Worm (Caenorhabditis elegans) whole organism, L4 larva: ENCODE results near the gene srh-271.
"Not testable (repeated sequence)": the region's sequence is repeated elsewhere in the genome, so short reads cannot be mapped to it uniquely, and the experiment has no call there.

Experiments used
- D1046.2 ChIP-seq: fragments of 200-800 bp; sonication (Bioruptor generic); IDR thresholded peaks from 2 replicates; pipeline ENCODE4 v1.3.6; 2022; ENCODE audit warnings: missing genetic modification characterization, missing compliant biosample characterization
- F26F4.8 ChIP-seq: fragments of 200-800 bp; sonication (Bioruptor generic); conservative IDR thresholded peaks from 2 replicates; pipeline ENCODE4 v1.3.6; 2022; ENCODE audit warnings: missing genetic modification characterization, missing compliant biosample characterization
- F49E8.2 ChIP-seq: sonication (generic microtip); optimal IDR thresholded peaks from 2 replicates; lab custom pipeline; 2016; ENCODE audit warnings: missing compliant biosample characterization, mild to moderate bottlenecking, missing genetic modification characterization, borderline replicate concordance
- T26A8.4 ChIP-seq: fragments of 200-800 bp; sonication (Bioruptor generic); IDR thresholded peaks from 2 replicates; pipeline ENCODE4 v1.3.6; 2022; ENCODE audit warnings: missing genetic modification characterization, missing compliant biosample characterization
- Y105C5A.15 ChIP-seq: fragments of 200-800 bp; sonication (Bioruptor generic); IDR thresholded peaks from 2 replicates; pipeline ENCODE4 v1.3.6; 2022; ENCODE audit warnings: missing genetic modification characterization, missing compliant biosample characterization
- aha-1 ChIP-seq: fragments of 150-350 bp; peaks from one replicate; lab custom pipeline; 2014; ENCODE audit warnings: missing biosample characterization, missing genetic modification characterization
- daf-16 ChIP-seq, 3 experiments: sonication (generic microtip); optimal IDR thresholded peaks; 2 replicates each; lab custom pipeline; 2016 to 2017; ENCODE audit warnings: missing genetic modification characterization in 3 of 3, missing genetic modification reagents in 3 of 3, mild to moderate bottlenecking in 2 of 3, missing compliant biosample characterization in 2 of 3, missing biosample characterization in 1 of 3, moderate library complexity in 1 of 3
- dmd-6 ChIP-seq: fragments of 200-800 bp; sonication (Bioruptor generic); IDR thresholded peaks from 2 replicates; pipeline ENCODE4 v1.3.6; 2022; ENCODE audit warnings: missing genetic modification reagents, missing genetic modification characterization, missing compliant biosample characterization
- dpl-1 ChIP-seq: fragments of 150-350 bp; optimal IDR thresholded peaks from 2 replicates; lab custom pipeline; 2014; ENCODE audit warnings: missing biosample characterization, missing genetic modification reagents, missing genetic modification characterization
- dve-1 ChIP-seq: sonication (generic microtip); optimal IDR thresholded peaks from 2 replicates; lab custom pipeline; 2017; ENCODE audit warnings: antibody characterized with exemption, mild to moderate bottlenecking, missing genetic modification characterization, missing compliant biosample characterization; ENCODE audit not compliant: insufficient read depth
- hif-1 ChIP-seq, 2 experiments: sonication (generic microtip); optimal IDR thresholded peaks; 2 replicates each; lab custom pipeline; 2016 to 2017; ENCODE audit warnings: missing compliant biosample characterization in 2 of 2, missing genetic modification characterization in 2 of 2, missing genetic modification reagents in 2 of 2, missing genotype in 2 of 2, mild to moderate bottlenecking in 1 of 2
- hlh-11 ChIP-seq: fragments of 200-800 bp; sonication (Bioruptor generic); optimal IDR thresholded peaks from 2 replicates; lab custom pipeline; 2018; ENCODE audit warnings: mild to moderate bottlenecking, missing genetic modification characterization, missing compliant biosample characterization
- hlh-30 ChIP-seq: sonication (generic microtip); optimal IDR thresholded peaks from 2 replicates; lab custom pipeline; 2017; ENCODE audit warnings: antibody characterized with exemption, mild to moderate bottlenecking, missing genetic modification characterization, missing compliant biosample characterization; ENCODE audit not compliant: insufficient read depth
- hmg-1.1 ChIP-seq: fragments of 200-800 bp; sonication (Bioruptor generic); IDR thresholded peaks from 2 replicates; pipeline ENCODE4 v1.3.6; 2022; ENCODE audit warnings: missing genetic modification reagents, missing genetic modification characterization, missing compliant biosample characterization
- lin-1 ChIP-seq: fragments of 200-800 bp; sonication (Bioruptor generic); IDR thresholded peaks from 2 replicates; pipeline ENCODE4 v1.3.6; 2022; ENCODE audit warnings: missing genetic modification reagents, missing genetic modification characterization, missing compliant biosample characterization
- lin-29 ChIP-seq: fragments of 200-800 bp; sonication (Bioruptor generic); IDR thresholded peaks from 2 replicates; pipeline ENCODE4 v1.3.6; 2022; ENCODE audit warnings: missing genetic modification reagents, missing genetic modification characterization, missing compliant biosample characterization
- lir-3 ChIP-seq: sonication (generic microtip); optimal IDR thresholded peaks from 2 replicates; lab custom pipeline; 2016; ENCODE audit warnings: mild to moderate bottlenecking, missing genetic modification characterization, missing compliant biosample characterization
- lsy-2 ChIP-seq, 2 experiments: fragments of 150-350 bp in 1 of 2; sonication (generic microtip) in 1 of 2; optimal IDR thresholded peaks; 2 replicates each; lab custom pipeline; 2014 to 2017; ENCODE audit warnings: missing biosample characterization in 2 of 2, missing genetic modification characterization in 2 of 2
- mdl-1 ChIP-seq, 2 experiments: fragments of 150-350 bp in 1 of 2; sonication (generic microtip) in 1 of 2; optimal IDR thresholded peaks; 2 replicates each; lab custom pipeline; 2014 to 2017; ENCODE audit warnings: missing biosample characterization in 2 of 2, missing genetic modification characterization in 2 of 2
- mdt-29 ChIP-seq: fragments of 200-800 bp; sonication (Bioruptor generic); IDR thresholded peaks from 2 replicates; pipeline ENCODE4 v1.3.6; 2022; ENCODE audit warnings: missing genetic modification reagents, missing genetic modification characterization, missing compliant biosample characterization
- mep-1 ChIP-seq: fragments of 150-350 bp; sonication (generic microtip); optimal IDR thresholded peaks from 3 replicates; lab custom pipeline; 2014; ENCODE audit warnings: missing biosample characterization, missing genetic modification characterization
- mes-2 ChIP-seq: sonication (generic microtip); optimal IDR thresholded peaks from 2 replicates; lab custom pipeline; 2016; ENCODE audit warnings: missing genotype, mild to moderate bottlenecking, missing genetic modification characterization, missing compliant biosample characterization; ENCODE audit not compliant: poor library complexity, severe bottlenecking
- nhr-10 ChIP-seq: fragments of 150-350 bp; optimal IDR thresholded peaks from 2 replicates; lab custom pipeline; 2014; ENCODE audit warnings: missing biosample characterization, missing genetic modification characterization
- nhr-111 ChIP-seq: fragments of 200-800 bp; sonication (Bioruptor generic); optimal IDR thresholded peaks from 2 replicates; lab custom pipeline; 2018; ENCODE audit warnings: mild to moderate bottlenecking, missing genetic modification characterization, missing compliant biosample characterization
- nhr-25 ChIP-seq: sonication (generic microtip); optimal IDR thresholded peaks from 2 replicates; lab custom pipeline; 2017; ENCODE audit warnings: missing genetic modification characterization, mild to moderate bottlenecking, missing compliant biosample characterization, antibody characterized with exemption, moderate library complexity, borderline replicate concordance; ENCODE audit not compliant: insufficient read depth
- nhr-28 ChIP-seq: fragments of 150-350 bp; optimal IDR thresholded peaks from 2 replicates; lab custom pipeline; 2014; ENCODE audit warnings: missing biosample characterization, missing genetic modification characterization
- nhr-41 ChIP-seq: fragments of 200-800 bp; sonication (Bioruptor generic); IDR thresholded peaks from 2 replicates; pipeline ENCODE4 v1.3.6; 2022; ENCODE audit warnings: missing genetic modification reagents, missing genetic modification characterization, missing compliant biosample characterization
- nhr-48 ChIP-seq: sonication (generic microtip); optimal IDR thresholded peaks from 2 replicates; lab custom pipeline; 2016; ENCODE audit warnings: mild to moderate bottlenecking, missing genetic modification characterization, missing compliant biosample characterization
- nhr-6 ChIP-seq: fragments of 150-350 bp; optimal IDR thresholded peaks from 2 replicates; lab custom pipeline; 2014; ENCODE audit warnings: missing biosample characterization, missing genetic modification characterization
- nhr-77 ChIP-seq: fragments of 150-350 bp; optimal IDR thresholded peaks from 2 replicates; lab custom pipeline; 2014; ENCODE audit warnings: missing biosample characterization, missing genetic modification characterization
- pha-4 ChIP-seq, 2 experiments: fragments of 150-350 bp in 1 of 2; fragments of 200-800 bp in 1 of 2; sonication (Bioruptor generic) in 1 of 2; IDR thresholded peaks in 1 of 2; optimal IDR thresholded peaks in 1 of 2; 2 replicates each; pipeline versions ENCODE4 v1.3.6 to Lab custom; 2014 to 2022; ENCODE audit warnings: missing genetic modification characterization in 2 of 2, missing genetic modification reagents in 2 of 2, missing biosample characterization in 1 of 2, missing compliant biosample characterization in 1 of 2
- rbr-2 ChIP-seq: sonication (generic microtip); optimal IDR thresholded peaks from 2 replicates; lab custom pipeline; 2016; ENCODE audit warnings: missing genotype, missing genetic modification characterization, missing compliant biosample characterization
- saeg-2 ChIP-seq: fragments of 200-800 bp; sonication (Bioruptor generic); IDR thresholded peaks from 2 replicates; pipeline ENCODE4 v1.3.6; 2022; ENCODE audit warnings: missing genetic modification reagents, missing genetic modification characterization, missing compliant biosample characterization
- sdz-12 ChIP-seq: fragments of 200-800 bp; sonication (Bioruptor generic); optimal IDR thresholded peaks from 2 replicates; lab custom pipeline; 2018; ENCODE audit warnings: mild to moderate bottlenecking, missing genetic modification characterization, missing compliant biosample characterization
- set-16 ChIP-seq: fragments of 200-800 bp; sonication (Bioruptor generic); IDR thresholded peaks from 2 replicates; pipeline ENCODE4 v1.3.6; 2022; ENCODE audit warnings: missing genetic modification reagents, missing genetic modification characterization, missing compliant biosample characterization
- snpc-4 ChIP-seq: fragments of 150-350 bp; optimal IDR thresholded peaks from 2 replicates; lab custom pipeline; 2014; ENCODE audit warnings: missing biosample characterization, missing genetic modification characterization
- tag-97 ChIP-seq: fragments of 200-800 bp; sonication (Bioruptor generic); IDR thresholded peaks from 2 replicates; pipeline ENCODE4 v1.3.6; 2022; ENCODE audit warnings: missing genetic modification characterization, missing compliant biosample characterization
- tra-1 ChIP-seq: fragments of 200-800 bp; sonication (Bioruptor generic); IDR thresholded peaks from 2 replicates; pipeline ENCODE4 v1.3.6; 2022; ENCODE audit warnings: missing genetic modification reagents, missing genetic modification characterization, missing compliant biosample characterization
- unc-62 ChIP-seq, 3 experiments: fragments of 150-350 bp in 1 of 3; sonication (generic microtip); optimal IDR thresholded peaks in 2 of 3; peaks in 1 of 3; 1 replicate in 1 of 3; 2 replicates in 2 of 3; lab custom pipeline; 2014 to 2017; ENCODE audit warnings: missing biosample characterization in 3 of 3, missing genetic modification characterization in 3 of 3, missing genetic modification reagents in 3 of 3, missing genotype in 1 of 3
- vab-7 ChIP-seq: fragments of 200-800 bp; sonication (Bioruptor generic); IDR thresholded peaks from 2 replicates; pipeline ENCODE4 v1.3.6; 2022; ENCODE audit warnings: missing genetic modification reagents, missing genetic modification characterization, missing compliant biosample characterization
- zip-11 ChIP-seq: fragments of 200-800 bp; sonication (Bioruptor generic); IDR thresholded peaks from 2 replicates; pipeline ENCODE4 v1.3.6; 2022; ENCODE audit warnings: missing genetic modification characterization, missing compliant biosample characterization
- ztf-11 ChIP-seq: fragments of 150-350 bp; optimal IDR thresholded peaks from 2 replicates; lab custom pipeline; 2014; ENCODE audit warnings: missing biosample characterization, missing genetic modification characterization

The srh-271 gene

DNA sequence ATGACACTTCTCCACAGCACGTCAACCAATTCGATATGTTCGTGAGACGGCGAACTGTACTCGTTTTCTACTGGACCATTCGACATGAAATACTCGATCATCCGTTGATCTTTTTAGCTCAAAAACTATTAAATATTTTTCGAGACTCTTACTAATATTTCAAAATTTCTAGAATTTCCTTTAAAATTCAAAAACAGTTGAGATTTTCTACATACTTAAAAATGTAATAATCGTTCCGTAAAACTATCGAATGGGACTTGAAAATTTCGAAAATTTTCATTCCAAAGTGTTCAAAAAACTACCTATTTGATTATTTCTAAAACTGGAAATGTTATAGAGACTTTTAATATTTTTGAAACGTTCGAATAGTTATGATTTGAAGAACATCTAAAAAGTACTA, 3.6 kb upstream of the srh-271 start, which contains the start of gene sknr-1:
Gene sknr-1 (minus strand): TSS at position 101 of the 400 bp plus-strand sequence.
- not testable (repeated sequence) for TF ChIP-seq zip-11 (GFP tag; lab: Robert Waterston, UW); nhr-41 (GFP tag; lab: Robert Waterston, UW); dve-1 (tag; lab: Kevin White, UChicago)

DNA sequence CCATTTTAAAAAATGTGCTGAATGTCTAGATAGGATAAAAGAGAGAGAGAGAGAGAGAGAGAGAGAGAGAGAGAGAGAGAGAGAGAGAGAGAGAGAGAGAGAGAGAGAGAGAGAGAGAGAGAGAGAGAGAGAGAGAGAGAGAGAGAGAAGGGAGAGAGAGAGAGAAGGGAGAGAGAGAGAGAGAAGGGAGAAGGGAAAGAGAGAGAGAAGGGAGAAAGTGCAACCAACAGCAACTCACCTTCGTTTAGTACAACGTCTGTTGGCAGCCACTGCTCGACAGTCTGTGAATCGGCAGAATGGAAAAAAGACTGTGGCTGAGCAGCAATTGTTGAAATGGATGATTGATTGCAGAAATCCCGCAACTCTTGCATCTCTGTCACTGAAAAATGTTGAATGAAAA, 2.0 kb upstream of the srh-271 start:
- TF ChIP-seq set-16 (GFP tag; lab: Robert Waterston, UW) (peak; percentile 78), tag-97 (no peak), unc-62 (GFP tag; optimal IDR thresholded peaks at IDR 0.05 in 1 of 2; lab: Kevin White, UChicago) (peak in 1 of 2 experiments; percentile 58), unc-62 (tag; optimal IDR thresholded peaks at IDR 0.05; lab: Kevin White, UChicago) (no peak), aha-1 (tag; lab: Kevin White, UChicago) (peak; percentile 67)
- TF ChIP-seq, all 104 proteins: peak for 3

DNA sequence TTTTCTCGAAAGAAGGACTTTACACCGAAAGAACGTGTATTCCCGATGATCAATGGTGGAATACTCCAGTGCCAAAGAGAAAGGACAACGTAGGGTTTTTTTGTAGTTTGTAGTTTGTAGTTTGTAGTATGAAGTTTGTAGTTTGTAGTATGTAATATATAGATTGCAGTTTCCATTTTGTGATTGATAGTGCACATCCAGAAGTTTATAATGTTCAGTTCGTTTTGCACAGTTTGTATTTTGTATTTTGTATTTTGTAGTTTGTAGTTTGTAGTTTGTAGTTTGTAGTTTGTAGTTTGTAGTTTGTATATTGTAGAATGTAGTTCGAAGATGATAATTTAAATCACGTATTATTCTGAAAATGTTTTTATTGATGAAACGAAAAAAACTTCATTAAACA, 4.3 kb downstream of the srh-271 start:
- no peak for TF ChIP-seq ztf-11
- TF ChIP-seq aha-1 (tag; lab: Kevin White, UChicago) = peak; percentile 30
- no peak for TF ChIP-seq vab-7
- no peak for TF ChIP-seq Y105C5A.15
- TF ChIP-seq lin-1 = no peak
- TF ChIP-seq nhr-28 (tag; lab: Kevin White, UChicago) = peak; percentile 95
- no peak for TF ChIP-seq saeg-2 (GFP tag; lab: Robert Waterston, UW)
- TF ChIP-seq F49E8.2 = no peak
- TF ChIP-seq nhr-25 (tag; lab: Kevin White, UChicago) = no peak

- no peak for TF ChIP-seq set-16 (GFP tag; lab: Robert Waterston, UW)
- TF ChIP-seq nhr-28 (tag; lab: Kevin White, UChicago) = peak; percentile 99
- TF ChIP-seq hlh-11 = peak; percentile 90
- no peak for TF ChIP-seq mdt-29
- TF ChIP-seq nhr-10 (tag; lab: Kevin White, UChicago) = no peak
- no peak for TF ChIP-seq D1046.2 (GFP tag; lab: Robert Waterston, UW)
- no peak for TF ChIP-seq snpc-4
- TF ChIP-seq F26F4.8 (GFP tag; lab: Robert Waterston, UW) = no peak
- no peak for TF ChIP-seq rbr-2 (tag; lab: Kevin White, UChicago)
- TF ChIP-seq hlh-30 (tag; lab: Kevin White, UChicago) = peak; percentile 83
- peak; percentile 71 for TF ChIP-seq mep-1
- TF ChIP-seq nhr-6 (tag; lab: Kevin White, UChicago) = peak; percentile 48
- no peak for TF ChIP-seq pha-4 (GFP tag; IDR thresholded peaks at IDR 0.05; lab: Robert Waterston, UW)
- TF ChIP-seq pha-4 (tag; optimal IDR thresholded peaks at IDR 0.05; lab: Kevin White, UChicago) = peak; percentile 72
- TF ChIP-seq mes-2 (tag; lab: Kevin White, UChicago) = peak; percentile 57
- TF ChIP-seq lin-29 (GFP tag; lab: Robert Waterston, UW) = no peak
- peak; percentile 43 for TF ChIP-seq dpl-1 (GFP tag; lab: Kevin White, UChicago)
- TF ChIP-seq hmg-1.1 = 0 out of 2 replicates have a peak, but pooled peaks have one; percentile 23
- TF ChIP-seq lir-3 (tag; lab: Kevin White, UChicago) = no peak
- peak; percentile 72 for TF ChIP-seq dmd-6 (GFP tag; lab: Robert Waterston, UW)
- peak; percentile 14 to 64 for TF ChIP-seq mdl-1 (tag; optimal IDR thresholded peaks at IDR 0.05; lab: Kevin White, UChicago)
- TF ChIP-seq sdz-12 = no peak
- no peak for TF ChIP-seq T26A8.4
- peak in 1 of 2 experiments; percentile 1 for TF ChIP-seq lsy-2 (tag; optimal IDR thresholded peaks at IDR 0.05; lab: Kevin White, UChicago)
- TF ChIP-seq hif-1 (tag; optimal IDR thresholded peaks at IDR 0.05; lab: Kevin White, UChicago) = peak in 1 of 2 experiments; percentile 8
- no peak for TF ChIP-seq nhr-111 (GFP tag; lab: Kevin White, UChicago)
- TF ChIP-seq nhr-48 = peak; percentile 61
- TF ChIP-seq aha-1 (tag; lab: Kevin White, UChicago) = peak; percentile 90
- TF ChIP-seq tra-1 (GFP tag; lab: Robert Waterston, UW) = peak; percentile 41; the same call in 1 of the 2 replicates
- peak; percentile 53 for TF ChIP-seq nhr-77
- peak in 1 of 2 experiments; percentile 26 for TF ChIP-seq daf-16 (GFP tag; optimal IDR thresholded peaks at IDR 0.05; lab: Kevin White, UChicago)
- peak; percentile 77 for TF ChIP-seq daf-16 (tag; optimal IDR thresholded peaks at IDR 0.05; lab: Kevin White, UChicago)
Measured at ce11 chrV:2614986-2615687, 6.6 kb downstream of the srh-271 start, which contains the start of gene F53E10.1. Gene F53E10.1 (plus strand): TSS chrV:2615310.
